Worm (Caenorhabditis elegans): ENCODE measurements around the gene C06E4.8.

ce11 chrIV:7237668-7238214 lies 47.9 kb downstream of the C06E4.8 start, which contains the start of gene elo-3:
- TF ChIP-seq odd-2 (tag; optimal IDR thresholded peaks at IDR 0.05) (no peak), lin-11 (tag; optimal IDR thresholded peaks at IDR 0.05) (no peak), ceh-24 (tag; optimal IDR thresholded peaks at IDR 0.05) (no peak), pha-4 (tag; optimal IDR thresholded peaks at IDR 0.05) (no peak), rnt-1 (tag; optimal IDR thresholded peaks at IDR 0.05) (no peak), pqm-1 (tag; optimal IDR thresholded peaks at IDR 0.05) (no peak)

All from whole organism, late embryonic.